Worm (Caenorhabditis elegans) whole organism, midembryonic: Measurements from ENCODE around the gene ceh-86.

Experiments used
- T22C8.4 ChIP-seq: fragments of 200-800 bp; sonication (Bioruptor generic); IDR thresholded peaks from 2 replicates; pipeline ENCODE4 v1.3.6; 2022; ENCODE audit warnings: missing genetic modification characterization, missing compliant biosample characterization
- flt-1 ChIP-seq: fragments of 200-800 bp; sonication (Bioruptor generic); IDR thresholded peaks from 2 replicates; pipeline ENCODE4 v1.3.6; 2022; ENCODE audit warnings: missing genetic modification characterization, missing compliant biosample characterization
- med-1 ChIP-seq: sonication (generic microtip); optimal IDR thresholded peaks from 2 replicates; lab custom pipeline; 2017; ENCODE audit warnings: missing genetic modification characterization, mild to moderate bottlenecking, missing compliant biosample characterization, antibody characterized with exemption, missing genetic modification reagents; ENCODE audit not compliant: insufficient read depth
- ref-1 ChIP-seq: fragments of 200-800 bp; sonication (Bioruptor generic); conservative IDR thresholded peaks from 2 replicates; pipeline ENCODE4 v1.3.6; 2022; ENCODE audit warnings: missing genetic modification reagents, missing genetic modification characterization, missing compliant biosample characterization
- ztf-23 ChIP-seq: fragments of 200-800 bp; sonication (Bioruptor generic); IDR thresholded peaks from 2 replicates; pipeline ENCODE4 v1.3.6; 2022; ENCODE audit warnings: missing genetic modification reagents, missing genetic modification characterization, missing compliant biosample characterization
- ztf-29 ChIP-seq: fragments of 200-800 bp; sonication (Bioruptor generic); IDR thresholded peaks from 2 replicates; pipeline ENCODE4 v1.3.6; 2022; ENCODE audit warnings: missing genetic modification reagents, missing genetic modification characterization, missing compliant biosample characterization

DNA sequence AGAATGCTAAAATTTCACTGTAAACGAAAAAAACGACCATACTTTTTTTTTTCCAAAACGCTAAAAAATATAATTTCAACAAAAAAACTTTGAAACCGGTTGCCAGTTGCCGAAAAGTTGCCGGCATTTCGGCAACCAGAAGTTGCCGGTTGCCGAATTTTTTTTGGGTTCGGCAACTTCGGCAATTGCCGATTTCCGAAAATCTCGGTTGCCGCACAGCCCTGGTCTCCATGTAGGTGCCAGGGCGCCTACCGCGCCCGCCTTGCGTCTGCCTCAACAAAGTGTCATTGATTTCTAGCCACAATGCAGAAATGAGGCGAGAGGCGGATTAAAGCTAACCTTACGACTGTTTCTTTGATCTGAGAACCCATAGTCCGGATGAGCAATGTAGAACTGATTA is 20.8 kb downstream of the ceh-86 start:
- TF ChIP-seq flt-1 (GFP tag; lab: Robert Waterston, UW): no peak
- no peak for TF ChIP-seq T22C8.4 (GFP tag; lab: Robert Waterston, UW)
- TF ChIP-seq ref-1: no peak
- TF ChIP-seq ztf-29: no peak
- TF ChIP-seq ztf-23: no peak
- no peak for TF ChIP-seq med-1 (GFP tag; lab: Kevin White, UChicago)
